Worm (Caenorhabditis elegans) whole organism, L4 larva: ENCODE results near the gene mrpl-55.

Experiments used
- F10B5.3 ChIP-seq: sonication (generic microtip); optimal IDR thresholded peaks from 2 replicates; lab custom pipeline; 2016; ENCODE audit warnings: mild to moderate bottlenecking, missing genetic modification characterization, missing compliant biosample characterization
- F49E8.2 ChIP-seq: sonication (generic microtip); optimal IDR thresholded peaks from 2 replicates; lab custom pipeline; 2016; ENCODE audit warnings: missing compliant biosample characterization, mild to moderate bottlenecking, missing genetic modification characterization, borderline replicate concordance
- T20F7.1 ChIP-seq: fragments of 200-800 bp; sonication (Bioruptor generic); optimal IDR thresholded peaks from 2 replicates; lab custom pipeline; 2018; ENCODE audit warnings: mild to moderate bottlenecking, missing genetic modification characterization, missing compliant biosample characterization
- Y75B8A.6 ChIP-seq: fragments of 200-800 bp; sonication (Bioruptor generic); IDR thresholded peaks from 2 replicates; pipeline ENCODE4 v1.3.6; 2022; ENCODE audit warnings: missing genetic modification reagents, missing genetic modification characterization, missing compliant biosample characterization
- aha-1 ChIP-seq: fragments of 150-350 bp; peaks from one replicate; lab custom pipeline; 2014; ENCODE audit warnings: missing biosample characterization, missing genetic modification characterization
- aly-2 ChIP-seq: sonication (generic microtip); optimal IDR thresholded peaks from 2 replicates; lab custom pipeline; 2018; ENCODE audit warnings: missing biosample characterization, missing genetic modification characterization
- arid-1 ChIP-seq: fragments of 200-800 bp; sonication (Bioruptor generic); conservative IDR thresholded peaks from 2 replicates; pipeline ENCODE4 v1.3.6; 2022; ENCODE audit warnings: missing genetic modification reagents, missing genetic modification characterization, missing compliant biosample characterization
- attf-4 ChIP-seq: sonication (generic microtip); optimal IDR thresholded peaks from 3 replicates; lab custom pipeline; 2017; ENCODE audit warnings: missing biosample characterization, missing genetic modification characterization
- ceh-20 ChIP-seq: fragments of 200-800 bp; sonication (Bioruptor generic); IDR thresholded peaks from 2 replicates; pipeline ENCODE4 v1.3.6; 2022; ENCODE audit warnings: missing genetic modification reagents, missing genetic modification characterization, missing compliant biosample characterization
- ceh-28 ChIP-seq: fragments of 150-350 bp; optimal IDR thresholded peaks from 2 replicates; lab custom pipeline; 2014; ENCODE audit warnings: missing biosample characterization, missing genetic modification reagents, missing genetic modification characterization
- ceh-44 ChIP-seq: fragments of 200-800 bp; sonication (Bioruptor generic); IDR thresholded peaks from 2 replicates; pipeline ENCODE4 v1.3.6; 2022; ENCODE audit warnings: missing genetic modification reagents, missing genetic modification characterization, missing compliant biosample characterization
- ceh-82 ChIP-seq: sonication (generic microtip); optimal IDR thresholded peaks from 2 replicates; lab custom pipeline; 2017; ENCODE audit warnings: missing biosample characterization, missing genetic modification characterization
- cey-2 ChIP-seq: sonication (generic microtip); optimal IDR thresholded peaks from 3 replicates; lab custom pipeline; 2017; ENCODE audit warnings: missing genetic modification characterization, mild to moderate bottlenecking, missing compliant biosample characterization, antibody characterized with exemption, borderline replicate concordance; ENCODE audit not compliant: insufficient read depth
- ctbp-1 ChIP-seq: fragments of 200-800 bp; sonication (Bioruptor generic); IDR thresholded peaks from 2 replicates; pipeline ENCODE4 v1.3.6; 2022; ENCODE audit warnings: missing genetic modification reagents, missing genetic modification characterization, missing compliant biosample characterization
- daf-16 ChIP-seq, 3 experiments: sonication (generic microtip); optimal IDR thresholded peaks; 2 replicates each; lab custom pipeline; 2016 to 2017; ENCODE audit warnings: missing genetic modification characterization in 3 of 3, missing genetic modification reagents in 3 of 3, mild to moderate bottlenecking in 2 of 3, missing compliant biosample characterization in 2 of 3, missing biosample characterization in 1 of 3, moderate library complexity in 1 of 3
- dmd-6 ChIP-seq: fragments of 200-800 bp; sonication (Bioruptor generic); IDR thresholded peaks from 2 replicates; pipeline ENCODE4 v1.3.6; 2022; ENCODE audit warnings: missing genetic modification reagents, missing genetic modification characterization, missing compliant biosample characterization
- dmd-9 ChIP-seq: fragments of 200-800 bp; sonication (Bioruptor generic); IDR thresholded peaks from 2 replicates; pipeline ENCODE4 v1.3.6; 2022; ENCODE audit warnings: missing genetic modification reagents, missing genetic modification characterization, missing compliant biosample characterization
- dve-1 ChIP-seq: sonication (generic microtip); optimal IDR thresholded peaks from 2 replicates; lab custom pipeline; 2017; ENCODE audit warnings: antibody characterized with exemption, mild to moderate bottlenecking, missing genetic modification characterization, missing compliant biosample characterization; ENCODE audit not compliant: insufficient read depth
- egl-43 ChIP-seq: fragments of 200-800 bp; sonication (Bioruptor generic); IDR thresholded peaks from 2 replicates; pipeline ENCODE4 v1.3.6; 2022; ENCODE audit warnings: missing genetic modification reagents, missing genetic modification characterization, missing compliant biosample characterization
- hif-1 ChIP-seq, 2 experiments: sonication (generic microtip); optimal IDR thresholded peaks; 2 replicates each; lab custom pipeline; 2016 to 2017; ENCODE audit warnings: missing compliant biosample characterization in 2 of 2, missing genetic modification characterization in 2 of 2, missing genetic modification reagents in 2 of 2, missing genotype in 2 of 2, mild to moderate bottlenecking in 1 of 2
- hlh-11 ChIP-seq: fragments of 200-800 bp; sonication (Bioruptor generic); optimal IDR thresholded peaks from 2 replicates; lab custom pipeline; 2018; ENCODE audit warnings: mild to moderate bottlenecking, missing genetic modification characterization, missing compliant biosample characterization
- hlh-30 ChIP-seq: sonication (generic microtip); optimal IDR thresholded peaks from 2 replicates; lab custom pipeline; 2017; ENCODE audit warnings: antibody characterized with exemption, mild to moderate bottlenecking, missing genetic modification characterization, missing compliant biosample characterization; ENCODE audit not compliant: insufficient read depth
- jun-1 ChIP-seq: fragments of 150-350 bp; optimal IDR thresholded peaks from 2 replicates; lab custom pipeline; 2014; ENCODE audit warnings: missing biosample characterization, missing genetic modification reagents, missing genetic modification characterization
- lin-1 ChIP-seq: fragments of 200-800 bp; sonication (Bioruptor generic); IDR thresholded peaks from 2 replicates; pipeline ENCODE4 v1.3.6; 2022; ENCODE audit warnings: missing genetic modification reagents, missing genetic modification characterization, missing compliant biosample characterization
- lin-29 ChIP-seq: fragments of 200-800 bp; sonication (Bioruptor generic); IDR thresholded peaks from 2 replicates; pipeline ENCODE4 v1.3.6; 2022; ENCODE audit warnings: missing genetic modification reagents, missing genetic modification characterization, missing compliant biosample characterization
- lin-38 ChIP-seq: fragments of 200-800 bp; sonication (Bioruptor generic); IDR thresholded peaks from 2 replicates; pipeline ENCODE4 v1.3.6; 2022; ENCODE audit warnings: missing genetic modification reagents, missing genetic modification characterization, missing compliant biosample characterization
- madf-9 ChIP-seq: fragments of 200-800 bp; sonication (Bioruptor generic); conservative IDR thresholded peaks from 2 replicates; pipeline ENCODE4 v1.3.6; 2022; ENCODE audit warnings: missing genetic modification reagents, missing genetic modification characterization, missing compliant biosample characterization
- mxl-3 ChIP-seq: fragments of 200-800 bp; sonication (Bioruptor generic); optimal IDR thresholded peaks from 2 replicates; lab custom pipeline; 2018; ENCODE audit warnings: mild to moderate bottlenecking, missing genetic modification characterization, missing compliant biosample characterization
- nhr-10 ChIP-seq: fragments of 150-350 bp; optimal IDR thresholded peaks from 2 replicates; lab custom pipeline; 2014; ENCODE audit warnings: missing biosample characterization, missing genetic modification characterization
- nhr-11 ChIP-seq: fragments of 150-350 bp; optimal IDR thresholded peaks from 2 replicates; lab custom pipeline; 2014; ENCODE audit warnings: missing biosample characterization, missing genetic modification characterization
- nhr-111 ChIP-seq: fragments of 200-800 bp; sonication (Bioruptor generic); optimal IDR thresholded peaks from 2 replicates; lab custom pipeline; 2018; ENCODE audit warnings: mild to moderate bottlenecking, missing genetic modification characterization, missing compliant biosample characterization
- nhr-25 ChIP-seq: sonication (generic microtip); optimal IDR thresholded peaks from 2 replicates; lab custom pipeline; 2017; ENCODE audit warnings: missing genetic modification characterization, mild to moderate bottlenecking, missing compliant biosample characterization, antibody characterized with exemption, moderate library complexity, borderline replicate concordance; ENCODE audit not compliant: insufficient read depth
- nhr-28 ChIP-seq: fragments of 150-350 bp; optimal IDR thresholded peaks from 2 replicates; lab custom pipeline; 2014; ENCODE audit warnings: missing biosample characterization, missing genetic modification characterization
- pha-4 ChIP-seq, 2 experiments: fragments of 150-350 bp in 1 of 2; fragments of 200-800 bp in 1 of 2; sonication (Bioruptor generic) in 1 of 2; IDR thresholded peaks in 1 of 2; optimal IDR thresholded peaks in 1 of 2; 2 replicates each; pipeline versions ENCODE4 v1.3.6 to Lab custom; 2014 to 2022; ENCODE audit warnings: missing genetic modification characterization in 2 of 2, missing genetic modification reagents in 2 of 2, missing biosample characterization in 1 of 2, missing compliant biosample characterization in 1 of 2
- pqm-1 ChIP-seq: sonication (generic microtip); optimal IDR thresholded peaks from 2 replicates; lab custom pipeline; 2017; ENCODE audit warnings: missing biosample characterization, missing genetic modification characterization
- snpc-4 ChIP-seq: fragments of 150-350 bp; optimal IDR thresholded peaks from 2 replicates; lab custom pipeline; 2014; ENCODE audit warnings: missing biosample characterization, missing genetic modification characterization
- unc-62 ChIP-seq, 3 experiments: fragments of 150-350 bp in 1 of 3; sonication (generic microtip); optimal IDR thresholded peaks in 2 of 3; peaks in 1 of 3; 1 replicate in 1 of 3; 2 replicates in 2 of 3; lab custom pipeline; 2014 to 2017; ENCODE audit warnings: missing biosample characterization in 3 of 3, missing genetic modification characterization in 3 of 3, missing genetic modification reagents in 3 of 3, missing genotype in 1 of 3
- zag-1 ChIP-seq: fragments of 150-350 bp; optimal IDR thresholded peaks from 2 replicates; lab custom pipeline; 2014; ENCODE audit warnings: missing biosample characterization, missing genetic modification characterization
- zip-2 ChIP-seq: fragments of 150-350 bp; optimal IDR thresholded peaks from 2 replicates; lab custom pipeline; 2014; ENCODE audit warnings: missing biosample characterization, missing genetic modification characterization

The mrpl-55 gene

DNA sequence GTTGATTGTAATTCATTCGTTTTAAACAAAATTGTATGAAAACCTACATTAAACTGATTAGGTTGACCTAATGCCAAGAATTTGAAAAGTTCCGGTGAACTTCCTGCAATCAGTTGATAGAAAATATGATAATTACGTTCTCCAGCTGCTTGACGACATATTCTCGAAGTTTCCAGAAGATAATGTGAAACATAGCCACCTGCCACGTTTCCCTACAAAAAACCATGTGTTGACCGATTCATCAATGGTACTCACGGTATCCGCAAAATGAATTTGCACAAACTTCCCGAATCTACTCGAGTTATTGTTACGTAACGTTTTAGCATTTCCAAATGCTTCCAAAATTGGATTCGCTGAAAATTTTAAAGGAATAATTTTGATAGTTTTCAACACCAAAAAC lies 5.4 kb upstream of the mrpl-55 start:
- TF ChIP-seq lin-1 (no peak), aha-1 (tag; lab: Kevin White, UChicago) (peak; percentile 91)

DNA sequence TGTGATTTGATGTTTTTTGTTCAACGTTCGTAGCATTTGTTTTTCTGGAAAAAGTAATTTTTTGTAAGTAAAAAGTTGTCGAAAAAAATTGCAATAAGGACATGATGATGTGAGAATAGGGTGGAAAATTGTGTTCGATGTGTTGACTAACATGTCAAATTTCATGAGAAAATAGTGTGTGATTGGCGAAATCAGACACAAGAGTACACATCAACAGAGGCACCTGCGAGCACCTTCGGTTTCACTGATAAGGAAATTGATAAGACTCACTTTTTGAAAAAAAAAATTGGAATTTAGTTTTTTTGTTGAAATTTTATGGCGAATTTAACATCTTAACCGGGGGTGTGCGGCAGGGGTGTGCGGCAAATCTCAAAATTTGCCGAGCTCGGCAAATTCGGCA lies 3.3 kb upstream of the mrpl-55 start, which contains the start of gene hum-8:
TSS of gene hum-8 (minus strand) at position 46 of the 400 bp plus-strand sequence.
- TF ChIP-seq hlh-11 (peak; percentile 66), ceh-44 (no peak), pqm-1 (peak; percentile 89), hlh-30 (peak; percentile 31), dve-1 (peak; percentile 56), madf-9 (no peak), jun-1 (no peak), daf-16 (GFP tag; optimal IDR thresholded peaks at IDR 0.05; lab: Kevin White, UChicago) (no peak), daf-16 (tag; optimal IDR thresholded peaks at IDR 0.05; lab: Kevin White, UChicago) (peak; percentile 91), nhr-28 (tag; lab: Kevin White, UChicago) (peak; percentile 85), nhr-10 (tag; lab: Kevin White, UChicago) (no peak), aha-1 (tag; lab: Kevin White, UChicago) (peak; percentile 75), dmd-6 (GFP tag; lab: Robert Waterston, UW) (peak; percentile 82), ceh-20 (GFP tag; lab: Robert Waterston, UW) (no peak)

DNA sequence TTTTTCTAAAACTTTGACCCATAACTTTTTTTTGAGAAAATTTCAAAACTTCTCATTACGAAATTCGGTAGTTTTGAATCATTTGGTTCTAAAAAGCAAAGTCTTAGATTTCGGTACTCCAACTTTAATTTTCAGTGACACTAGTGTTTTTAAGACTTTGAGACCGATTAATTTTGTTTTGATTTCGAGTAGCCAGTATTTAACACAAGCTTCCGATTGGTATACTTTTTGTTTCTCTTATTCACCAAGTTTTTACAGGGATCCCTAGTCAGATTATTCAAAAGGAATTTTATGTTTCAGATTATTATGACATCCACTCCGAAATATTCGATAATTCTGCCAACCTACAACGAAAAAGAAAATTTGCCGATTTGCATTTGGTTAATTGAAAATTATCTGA lies 1.6 kb downstream of the mrpl-55 start, which contains the start of gene dpm-1:
TSS of gene dpm-1 (plus strand) at position 301 of the 400 bp plus-strand sequence.
- TF ChIP-seq Y75B8A.6 (GFP tag; lab: Robert Waterston, UW) (no peak), nhr-111 (GFP tag; lab: Kevin White, UChicago) (no peak), cey-2 (tag; lab: Kevin White, UChicago) (no peak), aly-2 (tag; lab: Kevin White, UChicago) (no peak), arid-1 (no peak), ctbp-1 (GFP tag; lab: Robert Waterston, UW) (no peak), F49E8.2 (no peak), hif-1 (tag; optimal IDR thresholded peaks at IDR 0.05; lab: Kevin White, UChicago) (no peak), snpc-4 (tag; lab: Kevin White, UChicago) (no peak), F10B5.3 (tag; lab: Kevin White, UChicago) (no peak), lin-38 (no peak)

- no peak for TF ChIP-seq mxl-3 (GFP tag; lab: Kevin White, UChicago)
- no peak for TF ChIP-seq ceh-20 (GFP tag; lab: Robert Waterston, UW)
- no peak for TF ChIP-seq dmd-9 (GFP tag; lab: Robert Waterston, UW)
- TF ChIP-seq ceh-28 (tag; lab: Kevin White, UChicago): no peak
- no peak for TF ChIP-seq nhr-28 (tag; lab: Kevin White, UChicago)
- TF ChIP-seq T20F7.1: no peak
These were observed 11.0 kb downstream of the mrpl-55 start, which contains the start of the genes Y66H1A.8 and M04G7.5 for ce11 chrIV:454816-455215. Y66H1A.8 (minus strand) TSS chrIV:454916. M04G7.5 (plus strand) TSS chrIV:455073.

- TF ChIP-seq nhr-25 (tag; lab: Kevin White, UChicago): no peak
These were observed 11.7 kb downstream of the mrpl-55 start, which contains the start of gene M04G7.1 for ce11 chrIV:455484-455883. M04G7.1 (plus strand) TSS chrIV:455784.

- TF ChIP-seq ctbp-1 (GFP tag; lab: Robert Waterston, UW) (no peak), attf-4 (tag; lab: Kevin White, UChicago) (no peak), F49E8.2 (no peak), zag-1 (tag; lab: Kevin White, UChicago) (no peak), egl-43 (peak; percentile 73), nhr-25 (tag; lab: Kevin White, UChicago) (no peak), zip-2 (no peak), hif-1 (tag; optimal IDR thresholded peaks at IDR 0.05; lab: Kevin White, UChicago) (peak in 1 of 2 experiments; percentile 26), nhr-10 (tag; lab: Kevin White, UChicago) (no peak), pha-4 (GFP tag; IDR thresholded peaks at IDR 0.05; lab: Robert Waterston, UW) (no peak), pha-4 (tag; optimal IDR thresholded peaks at IDR 0.05; lab: Kevin White, UChicago) (no peak), ceh-82 (no peak), nhr-11 (tag; lab: Kevin White, UChicago) (no peak), arid-1 (no peak), lin-29 (GFP tag; lab: Robert Waterston, UW) (no peak), unc-62 (GFP tag; optimal IDR thresholded peaks at IDR 0.05 in 1 of 2; lab: Kevin White, UChicago) (no peak), unc-62 (tag; optimal IDR thresholded peaks at IDR 0.05; lab: Kevin White, UChicago) (no peak)
These were observed 16.9 kb downstream of the mrpl-55 start, which contains the start of gene M04G7.2 for ce11 chrIV:460614-461079. M04G7.2 (minus strand) TSS chrIV:461029.
